Fruit fly (Drosophila melanogaster) Kc167 (cell line): Measurements from ENCODE around the gene Meltrin.

Experiments used
- Myc ChIP-seq: fragments of >200 bp; optimal IDR thresholded peaks from 2 replicates; lab custom pipeline; 2017; ENCODE audit warnings: missing external identifiers
- Sin3A ChIP-seq: fragments of >200 bp; optimal IDR thresholded peaks from 2 replicates; lab custom pipeline; 2018; ENCODE audit warnings: missing external identifiers
- h ChIP-seq: fragments of >200 bp; optimal IDR thresholded peaks from 3 replicates; lab custom pipeline; 2018; ENCODE audit warnings: missing external identifiers
- insv ChIP-seq: fragments of >200 bp; optimal IDR thresholded peaks from 3 replicates; lab custom pipeline; 2018; ENCODE audit warnings: missing external identifiers
- psq ChIP-seq: fragments of >200 bp; optimal IDR thresholded peaks from 2 replicates; lab custom pipeline; 2017; ENCODE audit warnings: missing external identifiers
- ttk ChIP-seq: sonication (Bioruptor generic); optimal IDR thresholded peaks from 2 replicates; lab custom pipeline; 2017; ENCODE audit warnings: missing external identifiers

Gene Meltrin

DNA sequence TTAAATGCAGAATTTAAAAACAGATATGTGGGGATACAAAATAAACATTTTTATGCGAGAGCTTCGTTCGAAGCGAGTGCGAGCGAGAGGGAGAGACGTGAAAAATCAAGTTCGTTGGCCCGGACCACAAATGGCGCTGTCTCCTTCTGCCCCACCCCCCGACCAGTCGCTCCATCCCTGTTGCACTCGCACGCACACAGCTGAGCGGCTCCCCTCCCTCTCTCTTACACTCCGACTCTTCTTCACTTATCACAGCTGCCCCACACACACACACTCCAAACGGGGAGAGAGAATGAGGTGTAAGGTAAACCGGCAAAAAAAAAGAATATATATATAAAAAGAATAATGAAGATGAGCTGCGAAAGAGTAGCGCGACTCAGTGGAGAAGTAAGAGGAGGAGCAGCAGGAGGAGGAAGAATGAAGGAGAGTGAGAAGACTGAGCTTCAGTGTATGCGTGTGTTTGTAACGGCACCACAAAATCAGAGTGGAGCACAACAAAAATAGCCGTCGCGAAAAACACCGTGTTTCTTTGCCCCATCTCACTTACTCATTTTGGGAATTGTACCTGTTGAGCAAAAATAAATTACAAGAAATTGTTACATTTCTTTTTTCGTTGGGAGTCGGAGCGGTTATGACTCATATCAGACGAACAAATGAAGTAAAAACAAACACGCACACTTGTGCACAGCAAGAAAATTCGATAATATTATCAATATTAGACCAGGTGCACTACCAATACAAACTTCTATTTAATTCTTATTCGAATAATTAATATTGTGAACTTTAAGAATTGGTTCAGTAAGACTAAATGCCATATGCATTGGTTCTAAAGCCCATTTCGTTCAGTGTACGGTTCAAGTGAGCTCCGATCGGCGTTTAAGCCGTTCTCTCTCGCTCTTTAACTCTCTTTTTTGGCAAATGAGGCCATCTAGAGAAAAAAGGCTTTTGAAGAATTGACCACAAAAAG, 41.1 kb upstream of the Meltrin start:
- TF ChIP-seq psq (lab: Kevin White, UChicago) (no peak), h (lab: Kevin White, UChicago) (no peak), ttk (no peak), Sin3A (lab: Kevin White, UChicago) (no peak), insv (lab: Kevin White, UChicago) (no peak), Myc (no peak)

DNA sequence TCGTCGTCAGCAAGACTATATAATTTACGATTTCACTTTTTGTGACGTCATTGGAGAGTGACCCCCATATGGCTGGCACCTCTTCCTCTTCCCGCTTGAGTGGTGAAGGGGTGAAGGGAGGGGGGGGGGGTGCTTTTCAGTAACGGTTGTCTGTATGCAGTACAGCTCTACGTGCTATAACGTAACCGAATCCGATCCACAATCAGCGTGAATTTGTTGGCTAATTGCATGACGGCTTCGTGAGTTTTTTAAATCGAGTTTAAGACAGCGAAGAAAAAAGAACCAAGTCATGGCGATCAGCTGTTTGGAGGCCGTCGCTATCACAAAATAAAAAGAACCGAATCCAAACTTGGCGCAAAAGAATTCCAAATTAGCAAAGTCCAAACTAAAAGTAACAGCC, 39.6 kb upstream of the Meltrin start:
- TF ChIP-seq h (lab: Kevin White, UChicago) (no peak), Myc (no peak), ttk (no peak), psq (lab: Kevin White, UChicago) (no peak), Sin3A (lab: Kevin White, UChicago) (no peak), insv (lab: Kevin White, UChicago) (no peak)

DNA sequence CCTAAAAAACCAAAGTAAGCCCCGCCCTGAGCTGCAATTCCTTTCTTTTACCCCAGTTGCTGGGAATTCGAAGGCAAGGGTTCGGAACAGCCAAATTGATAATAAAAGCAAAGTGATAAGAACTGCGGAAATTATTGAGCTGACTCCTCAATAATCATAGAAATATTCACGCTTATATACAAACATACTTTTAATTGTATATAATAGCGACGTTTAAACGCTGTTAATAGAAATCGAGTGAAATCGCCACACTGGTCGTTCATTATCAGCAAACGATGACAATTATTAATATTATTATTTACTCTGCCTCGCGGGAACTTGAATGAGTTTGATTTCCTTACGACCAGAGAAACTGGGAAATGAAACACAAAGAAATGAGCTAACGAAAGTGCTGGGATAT, 38.9 kb upstream of the Meltrin start:
- no peak for TF ChIP-seq psq (lab: Kevin White, UChicago)
- no peak for TF ChIP-seq h (lab: Kevin White, UChicago)
- TF ChIP-seq Sin3A (lab: Kevin White, UChicago), result no peak
- no peak for TF ChIP-seq ttk
- TF ChIP-seq insv (lab: Kevin White, UChicago), result no peak
- TF ChIP-seq Myc, result no peak

DNA sequence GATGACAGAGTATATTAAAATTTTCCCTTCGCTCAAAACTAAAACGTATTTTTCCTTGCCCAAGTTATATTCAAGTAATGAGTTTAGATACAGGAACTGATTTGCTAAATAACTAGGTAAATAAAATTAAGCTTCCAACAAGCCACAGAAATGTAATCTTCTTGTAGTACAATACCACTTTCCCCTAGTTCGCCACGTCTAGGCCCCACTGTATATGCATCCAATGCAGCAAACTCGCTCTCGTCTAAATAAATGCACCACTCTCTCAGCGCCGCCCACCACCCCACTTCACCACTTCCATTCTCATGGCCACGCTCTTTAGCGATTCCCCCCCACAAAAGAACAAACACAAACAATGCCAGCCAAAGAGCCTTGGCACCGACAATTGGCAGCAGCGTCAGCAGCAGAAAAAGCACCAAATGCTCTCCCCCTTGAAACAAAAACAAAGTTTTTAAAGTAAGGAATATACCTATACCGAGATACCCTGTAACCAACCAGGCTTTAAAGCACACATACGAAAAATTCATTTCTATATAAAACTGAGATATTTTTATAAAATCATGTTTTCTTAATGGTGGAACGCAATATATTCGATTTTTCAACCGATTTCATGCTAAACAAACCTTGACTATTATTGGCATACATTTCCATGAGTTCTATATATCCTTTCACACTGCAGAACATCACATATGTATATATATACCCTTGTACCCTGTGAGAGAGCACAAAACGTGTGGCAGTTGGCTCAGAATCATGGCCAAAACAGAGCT, 37.7 kb upstream of the Meltrin start:
- TF ChIP-seq h (lab: Kevin White, UChicago) (no peak), insv (lab: Kevin White, UChicago) (no peak), Myc (no peak), ttk (no peak), Sin3A (lab: Kevin White, UChicago) (no peak), psq (lab: Kevin White, UChicago) (no peak)

DNA sequence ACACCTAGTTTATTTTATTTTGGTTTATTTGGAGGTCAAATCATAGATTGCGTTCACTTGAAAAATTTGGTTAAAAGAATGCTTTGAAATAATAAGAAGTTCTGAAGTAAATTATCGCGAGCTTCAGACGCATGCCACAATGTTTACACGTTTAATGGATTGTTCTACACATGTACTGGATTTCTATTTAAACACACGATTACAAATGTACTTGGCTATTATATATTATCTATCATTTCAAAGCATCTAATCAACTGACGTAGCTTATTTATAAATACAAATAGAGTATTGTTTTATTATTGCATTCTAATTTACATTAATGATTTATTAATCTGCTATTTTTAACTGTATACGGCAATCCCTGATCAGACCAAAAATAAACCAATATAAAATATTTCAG, 36.8 kb upstream of the Meltrin start:
- TF ChIP-seq ttk (no peak), psq (lab: Kevin White, UChicago) (no peak), Myc (no peak), h (lab: Kevin White, UChicago) (no peak), Sin3A (lab: Kevin White, UChicago) (no peak), insv (lab: Kevin White, UChicago) (no peak)

DNA sequence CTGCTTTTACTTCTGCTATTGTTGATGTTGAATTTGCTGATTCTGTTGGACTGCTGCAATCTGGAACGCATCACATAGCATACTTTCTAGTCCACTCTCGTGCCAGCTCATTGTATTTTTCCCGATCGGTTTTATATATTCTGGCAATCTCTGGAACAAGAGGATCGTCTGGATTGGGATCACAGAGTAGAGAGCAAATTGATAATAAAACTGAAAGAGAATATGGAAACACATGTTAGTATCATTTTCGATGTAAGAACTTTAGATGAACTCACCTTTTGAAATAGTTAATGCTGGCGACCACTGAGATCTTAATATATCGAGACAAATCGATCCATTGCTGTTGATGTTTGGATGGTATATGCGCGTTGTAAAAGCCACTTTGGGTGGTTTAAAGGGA, 36.3 kb upstream of the Meltrin start:
- TF ChIP-seq psq (lab: Kevin White, UChicago), result no peak
- TF ChIP-seq Myc, result no peak
- TF ChIP-seq ttk, result no peak
- no peak for TF ChIP-seq insv (lab: Kevin White, UChicago)
- TF ChIP-seq Sin3A (lab: Kevin White, UChicago), result no peak
- no peak for TF ChIP-seq h (lab: Kevin White, UChicago)

DNA sequence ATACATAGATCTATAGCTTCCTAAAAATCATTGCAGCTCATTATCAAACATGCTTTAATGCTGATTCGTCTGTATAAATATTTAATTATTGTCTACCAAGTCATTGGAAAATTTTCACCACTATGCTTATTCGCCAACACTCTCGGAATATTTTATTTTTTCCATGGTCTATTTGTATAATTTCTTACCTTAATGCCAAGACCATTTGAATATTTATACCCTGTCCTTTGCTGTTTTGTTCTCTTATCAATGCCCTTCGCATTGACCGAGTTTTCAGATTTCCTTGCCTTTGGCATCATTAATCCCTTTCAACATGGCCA, 34.6 kb upstream of the Meltrin start:
- TF ChIP-seq psq (lab: Kevin White, UChicago) (no peak), ttk (no peak), insv (lab: Kevin White, UChicago) (no peak), h (lab: Kevin White, UChicago) (no peak), Myc (no peak), Sin3A (lab: Kevin White, UChicago) (no peak)

DNA sequence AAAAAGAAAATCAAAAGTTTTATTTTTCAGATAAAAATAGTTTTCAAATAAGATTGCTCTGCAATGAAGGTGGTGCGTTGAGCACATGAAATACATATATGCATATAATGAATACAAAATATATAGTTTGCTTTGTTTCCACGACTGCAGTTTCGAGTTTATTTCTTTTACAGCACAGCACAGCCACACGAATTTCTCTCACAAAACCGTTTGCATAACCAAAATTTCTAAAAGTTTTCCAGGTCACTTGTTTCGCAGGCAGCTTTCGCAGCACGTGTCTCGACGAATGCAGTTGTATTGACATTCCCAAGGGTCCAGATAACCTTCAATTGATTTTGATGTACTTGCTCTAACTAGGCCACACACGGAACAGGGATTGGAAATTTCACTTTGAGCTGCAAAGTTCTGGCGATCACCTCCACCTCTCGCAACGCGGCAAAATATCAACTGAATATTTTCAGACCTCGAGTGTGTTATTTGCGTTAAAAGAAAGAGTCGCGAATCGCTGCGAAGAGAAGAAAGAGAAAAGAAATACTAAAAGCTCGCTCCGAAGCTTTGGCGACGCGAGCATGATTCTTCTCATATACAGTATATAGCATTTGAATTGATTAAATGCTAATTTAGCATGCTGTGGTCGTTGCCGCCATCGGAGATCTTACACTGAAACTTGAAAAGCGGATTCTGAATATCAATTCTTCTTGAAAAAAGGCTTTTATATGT, 34.1 kb upstream of the Meltrin start, which contains the start of gene CG7530:
CG7530 (minus strand) TSS at position 449 of the 720 bp plus-strand sequence.
- TF ChIP-seq psq (lab: Kevin White, UChicago) (no peak), ttk (no peak), Myc (no peak), insv (lab: Kevin White, UChicago) (no peak), h (lab: Kevin White, UChicago) (no peak), Sin3A (lab: Kevin White, UChicago) (no peak)

DNA sequence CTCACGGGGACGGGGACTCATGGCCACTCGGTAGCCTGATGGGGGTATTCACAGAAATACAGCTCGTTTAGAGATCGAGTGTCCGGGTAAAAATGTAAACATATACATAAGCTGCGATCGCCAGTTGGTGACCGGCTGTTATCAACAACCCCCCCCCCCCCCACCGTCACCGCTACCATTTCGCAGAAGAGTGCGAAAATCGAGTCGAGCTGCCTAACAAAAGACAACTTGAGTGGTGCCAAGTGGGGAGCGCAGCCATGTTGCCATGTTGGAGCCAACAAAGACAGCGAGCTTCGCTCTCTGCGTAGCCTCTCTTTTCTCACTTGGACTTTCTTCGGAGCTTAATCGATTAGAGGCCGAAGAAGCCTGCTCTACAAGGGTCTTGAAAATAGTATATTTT, 33.5 kb upstream of the Meltrin start:
- TF ChIP-seq Sin3A (lab: Kevin White, UChicago) (no peak), h (lab: Kevin White, UChicago) (no peak), psq (lab: Kevin White, UChicago) (no peak)

DNA sequence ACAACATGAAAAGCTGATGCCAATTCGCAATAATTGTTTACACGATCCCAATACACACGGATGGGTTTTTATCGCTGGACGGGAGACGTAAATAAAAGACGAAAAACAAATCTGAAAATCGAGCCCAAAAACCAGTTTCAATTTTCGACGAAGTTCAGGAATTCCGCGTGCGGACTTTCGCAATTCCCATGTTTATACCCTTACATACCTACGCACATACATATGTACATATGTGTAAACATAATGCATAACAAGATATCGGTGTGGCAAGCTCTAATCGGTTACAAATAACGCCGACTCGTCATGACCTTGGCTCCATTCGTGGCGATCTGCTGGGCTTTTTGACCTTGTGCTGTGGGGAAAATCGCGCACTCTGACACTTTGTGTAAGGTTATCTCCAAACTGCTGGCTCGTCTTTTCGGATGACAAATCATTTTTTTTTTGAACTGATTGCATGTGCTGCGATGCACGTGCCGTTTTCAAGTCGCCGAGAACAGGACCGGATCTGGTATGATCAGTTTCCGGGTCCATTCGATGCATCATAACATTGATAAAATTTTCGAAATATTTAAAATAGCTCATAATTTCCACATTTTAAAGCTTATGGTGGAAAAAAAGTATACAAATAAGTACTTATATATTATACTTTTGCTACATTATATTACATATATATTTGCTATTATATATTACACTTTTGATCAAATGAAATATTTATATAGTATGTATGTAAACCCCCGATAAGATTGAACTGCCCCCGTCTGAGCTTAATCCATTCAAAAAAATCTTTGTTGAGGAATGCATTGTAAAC, 32.8 kb upstream of the Meltrin start:
- TF ChIP-seq h (lab: Kevin White, UChicago) (no peak), Myc (no peak), Sin3A (lab: Kevin White, UChicago) (no peak), psq (lab: Kevin White, UChicago) (no peak), insv (lab: Kevin White, UChicago) (no peak), ttk (no peak)
